Worm (Caenorhabditis elegans): Measurements from ENCODE around the gene T23B12.11.

The T23B12.11 gene

DNA sequence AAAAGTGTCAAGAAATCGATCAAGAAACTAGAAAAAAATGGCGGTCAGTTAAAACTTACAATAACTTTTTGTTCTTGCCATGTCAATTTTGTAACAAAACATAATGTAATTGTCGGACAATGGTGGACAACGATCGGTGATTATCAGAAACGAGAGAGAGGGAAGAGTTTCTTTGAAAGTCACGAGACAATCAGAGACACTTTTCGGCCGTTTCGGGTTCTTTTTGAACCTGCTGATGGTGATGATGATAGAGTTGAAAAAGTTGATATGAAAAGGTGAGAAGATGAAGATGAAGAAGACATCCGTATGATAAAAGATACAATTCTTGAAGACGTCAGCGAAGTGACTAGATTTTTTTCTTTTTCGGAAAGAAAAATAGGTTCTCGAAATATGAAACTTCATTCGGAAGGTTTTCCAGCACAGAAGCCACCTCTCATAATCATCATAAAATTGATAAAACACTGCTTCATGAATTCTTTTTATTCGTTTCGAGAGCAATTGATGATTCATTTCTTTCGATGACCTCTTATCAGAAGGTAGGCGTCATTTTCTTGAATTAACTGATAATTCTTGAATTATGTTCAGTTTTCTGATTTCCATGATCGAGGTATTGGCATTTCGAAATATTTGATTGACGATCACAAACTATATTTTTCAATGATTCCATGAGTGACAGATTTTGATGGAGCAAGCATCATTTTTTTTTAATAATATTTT, 28.3 kb upstream of the T23B12.11 start:
- TF ChIP-seq cnd-1 (tag; optimal IDR thresholded peaks at IDR 0.05): no peak

ce11 chrV:8428585-8429414, 26.4 kb upstream of the T23B12.11 start:
- TF ChIP-seq ces-1 (GFP tag; optimal IDR thresholded peaks at IDR 0.05) (peak; percentile 78), lsy-2 (tag; optimal IDR thresholded peaks at IDR 0.05) (peak; percentile 3), elt-1 (tag; optimal IDR thresholded peaks at IDR 0.05; ENCODE audit: borderline replicate concordance, insufficient read depth) (no peak), unc-120 (tag; optimal IDR thresholded peaks at IDR 0.05; ENCODE audit: poor library complexity, severe bottlenecking) (peak; percentile 2), flh-1 (GFP tag; optimal IDR thresholded peaks at IDR 0.05) (no peak)

ce11 chrV:8434400-8434827, 20.8 kb upstream of the T23B12.11 start:
- TF ChIP-seq blmp-1 (tag; optimal IDR thresholded peaks at IDR 0.05): no peak
- TF ChIP-seq cnd-1 (tag; optimal IDR thresholded peaks at IDR 0.05): no peak
- no peak for TF ChIP-seq nhr-76 (tag; optimal IDR thresholded peaks at IDR 0.05)
- no peak for TF ChIP-seq elt-3 (tag; optimal IDR thresholded peaks at IDR 0.05)
- TF ChIP-seq tbx-8 (GFP tag; optimal IDR thresholded peaks at IDR 0.05): no peak
- no peak for TF ChIP-seq sem-2 (GFP tag; optimal IDR thresholded peaks at IDR 0.05)
- TF ChIP-seq ceh-39 (tag; optimal IDR thresholded peaks at IDR 0.05): no peak
- TF ChIP-seq zip-8 (tag; optimal IDR thresholded peaks at IDR 0.05): no peak
- TF ChIP-seq lsy-2 (tag; optimal IDR thresholded peaks at IDR 0.05): no peak
- no peak for TF ChIP-seq ham-2 (GFP tag; optimal IDR thresholded peaks at IDR 0.05)
- TF ChIP-seq unc-62 (GFP tag; optimal IDR thresholded peaks at IDR 0.05): no peak
- TF ChIP-seq sptf-1 (tag; optimal IDR thresholded peaks at IDR 0.05): no peak
- TF ChIP-seq nhr-237 (tag; optimal IDR thresholded peaks at IDR 0.05): no peak
- no peak for TF ChIP-seq pha-4 (tag; optimal IDR thresholded peaks at IDR 0.05)
- no peak for TF ChIP-seq ces-1 (GFP tag; optimal IDR thresholded peaks at IDR 0.05)
- no peak for TF ChIP-seq drap-1 (GFP tag; optimal IDR thresholded peaks at IDR 0.05)
- TF ChIP-seq ztf-11 (tag; optimal IDR thresholded peaks at IDR 0.05): no peak
- TF ChIP-seq mep-1 (tag; optimal IDR thresholded peaks at IDR 0.05): no peak

ce11 chrV:8435292-8435691, 19.9 kb upstream of the T23B12.11 start:
- TF ChIP-seq lin-32 (GFP tag; optimal IDR thresholded peaks at IDR 0.05) (no peak), ztf-11 (tag; optimal IDR thresholded peaks at IDR 0.05) (no peak), nhr-76 (tag; optimal IDR thresholded peaks at IDR 0.05) (no peak), unc-62 (GFP tag; optimal IDR thresholded peaks at IDR 0.05) (no peak), unc-39 (tag; optimal IDR thresholded peaks at IDR 0.05) (no peak), mab-5 (tag; optimal IDR thresholded peaks at IDR 0.05) (no peak), ces-1 (GFP tag; optimal IDR thresholded peaks at IDR 0.05) (peak; percentile 82), drap-1 (GFP tag; optimal IDR thresholded peaks at IDR 0.05) (no peak)

ce11 chrV:8437358-8437757, 17.8 kb upstream of the T23B12.11 start:
- no peak for TF ChIP-seq unc-39 (tag; optimal IDR thresholded peaks at IDR 0.05)
- peak; percentile 19 for TF ChIP-seq ces-1 (GFP tag; optimal IDR thresholded peaks at IDR 0.05)

DNA sequence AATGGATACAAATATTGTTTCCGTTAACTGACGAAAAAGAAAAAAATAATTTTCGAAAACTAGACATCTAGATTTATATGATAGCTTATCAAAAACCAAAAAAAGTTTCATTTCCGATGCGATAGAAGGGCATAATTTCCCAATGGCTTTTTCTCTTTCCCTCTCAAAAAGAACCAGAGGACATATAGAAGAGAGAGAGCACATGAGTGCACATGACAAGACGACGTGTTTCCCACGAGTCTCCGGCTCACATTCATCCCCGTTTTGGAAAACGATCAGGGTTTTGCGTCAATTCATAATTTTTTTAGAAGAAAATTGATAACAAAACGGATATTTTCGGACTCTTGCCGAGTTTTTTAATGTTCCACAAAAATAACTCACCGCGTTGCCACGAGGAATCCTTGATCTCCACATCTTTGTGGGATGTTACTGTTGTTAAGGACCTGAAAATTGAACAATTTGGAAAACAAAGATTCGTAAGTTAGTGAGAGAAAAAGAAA, 10.8 kb upstream of the T23B12.11 start, which contains the start of gene lmd-3:
lmd-3 (minus strand) TSS at position 450 of the 500 bp plus-strand sequence.
- no peak for TF ChIP-seq blmp-1 (tag; optimal IDR thresholded peaks at IDR 0.05)
- no peak for TF ChIP-seq elt-3 (tag; optimal IDR thresholded peaks at IDR 0.05)
- no peak for TF ChIP-seq unc-120 (tag; optimal IDR thresholded peaks at IDR 0.05; ENCODE audit: poor library complexity, severe bottlenecking)
- no peak for TF ChIP-seq pha-4 (tag; optimal IDR thresholded peaks at IDR 0.05)
- no peak for TF ChIP-seq sem-2 (GFP tag; optimal IDR thresholded peaks at IDR 0.05)
- TF ChIP-seq nhr-28 (tag; optimal IDR thresholded peaks at IDR 0.05): no peak
- TF ChIP-seq nhr-12 (tag; optimal IDR thresholded peaks at IDR 0.05): no peak
- TF ChIP-seq mls-2 (tag; optimal IDR thresholded peaks at IDR 0.05): no peak
- TF ChIP-seq tbx-8 (GFP tag; optimal IDR thresholded peaks at IDR 0.05): no peak
- no peak for TF ChIP-seq elt-1 (tag; optimal IDR thresholded peaks at IDR 0.05; ENCODE audit: borderline replicate concordance, insufficient read depth)
- no peak for TF ChIP-seq cnd-1 (tag; optimal IDR thresholded peaks at IDR 0.05)
- TF ChIP-seq mep-1 (tag; optimal IDR thresholded peaks at IDR 0.05): no peak
